Fruit fly (Drosophila melanogaster): Measurements from ENCODE around the gene CG34124.
A peak's percentile ranks its signal among the peaks of the same experiment; 100 is the strongest.

The CG34124 gene

DNA sequence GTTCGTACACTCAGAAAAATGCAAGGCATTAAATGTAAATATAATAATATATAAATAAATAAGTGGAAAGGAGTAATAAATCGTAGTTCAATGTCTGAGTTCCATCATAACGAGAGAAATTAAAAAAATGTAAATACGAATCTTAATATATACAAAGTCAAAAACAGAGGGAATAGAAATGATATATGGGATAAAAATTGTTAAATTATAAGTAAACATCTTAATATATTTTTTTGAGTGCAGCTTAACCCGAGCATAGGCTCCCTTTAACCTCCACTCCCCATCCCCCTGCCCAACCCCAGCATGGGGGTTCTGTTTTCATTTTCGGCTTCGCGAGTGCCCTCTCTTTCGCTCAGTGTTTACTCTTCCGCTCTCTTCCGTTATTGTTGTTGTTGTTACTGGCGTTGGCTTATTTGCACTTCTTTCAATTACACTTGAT is 42.5 kb upstream of the CG34124 start (continued):
- TF ChIP-seq Dref (GFP tag; IDR thresholded peaks at IDR 0.05) = no peak
- no peak for TF ChIP-seq B-H1 (GFP tag; IDR thresholded peaks at IDR 0.05)
- TF ChIP-seq z (GFP tag; IDR thresholded peaks at IDR 0.05) = no peak
- peak; percentile 18; the same call in 1 of the 2 replicates for TF ChIP-seq Ptx1 (GFP tag; IDR thresholded peaks at IDR 0.05)
- TF ChIP-seq CG42726 (GFP tag; IDR thresholded peaks at IDR 0.05; ENCODE audit: partially characterized antibody) = no peak
- TF ChIP-seq CrebB (tag; optimal IDR thresholded peaks at IDR 0.05) = no peak
- TF ChIP-seq dmrt99B (tag; optimal IDR thresholded peaks at IDR 0.05) = peak; percentile 51
- no peak for TF ChIP-seq CG2116 (GFP tag; optimal IDR thresholded peaks at IDR 0.05)
- TF ChIP-seq CG12769 (tag; optimal IDR thresholded peaks at IDR 0.05) = no peak
- TF ChIP-seq sqz (GFP tag; optimal IDR thresholded peaks at IDR 0.05) = no peak
- no peak for TF ChIP-seq CG15011 (GFP tag; optimal IDR thresholded peaks at IDR 0.05)
- no peak for TF ChIP-seq fd64A (GFP tag; optimal IDR thresholded peaks at IDR 0.05)
- no peak for TF ChIP-seq CG13894 (tag; optimal IDR thresholded peaks at IDR 0.05)
- TF ChIP-seq Spps (tag; optimal IDR thresholded peaks at IDR 0.05) = no peak
- TF ChIP-seq cg (GFP tag; optimal IDR thresholded peaks at IDR 0.05) = no peak
- 0 out of 2 replicates have a peak, but pooled peaks have one; percentile 16 for TF ChIP-seq onecut (GFP tag; IDR thresholded peaks at IDR 0.05)
- TF ChIP-seq CG13624 (GFP tag; optimal IDR thresholded peaks at IDR 0.05) = no peak
- peak; percentile 63 for TF ChIP-seq CG11504 (tag; optimal IDR thresholded peaks at IDR 0.05)
- no peak for TF ChIP-seq Lim3 (GFP tag; IDR thresholded peaks at IDR 0.05)
- no peak for TF ChIP-seq tx (GFP tag; optimal IDR thresholded peaks at IDR 0.05)
- TF ChIP-seq cato (GFP tag; optimal IDR thresholded peaks at IDR 0.05; ENCODE audit: borderline replicate concordance) = no peak
- no peak for TF ChIP-seq aop (GFP tag; IDR thresholded peaks at IDR 0.05)
- peak; percentile 40 for TF ChIP-seq CG7556 (GFP tag; optimal IDR thresholded peaks at IDR 0.05)
- no peak for TF ChIP-seq CG32532 (GFP tag; IDR thresholded peaks at IDR 0.05)
- TF ChIP-seq CG18476 (GFP tag; optimal IDR thresholded peaks at IDR 0.05) = no peak
- peak; percentile 58 for TF ChIP-seq Med (GFP tag)
- no peak for TF ChIP-seq Myb (GFP tag; optimal IDR thresholded peaks at IDR 0.05)
- no peak for TF ChIP-seq MESR4 (GFP tag; optimal IDR thresholded peaks at IDR 0.05)
- no peak for TF ChIP-seq CG5180 (GFP tag; optimal IDR thresholded peaks at IDR 0.05)
- peak; percentile 39 for TF ChIP-seq CG9727 (GFP tag; optimal IDR thresholded peaks at IDR 0.05)
- TF ChIP-seq CG7372 (GFP tag; IDR thresholded peaks at IDR 0.05) = no peak
- no peak for TF ChIP-seq grn (GFP tag; optimal IDR thresholded peaks at IDR 0.05)
- TF ChIP-seq CG2678 (tag; optimal IDR thresholded peaks at IDR 0.05) = peak; percentile 50
- no peak for TF ChIP-seq CG10462 (GFP tag; optimal IDR thresholded peaks at IDR 0.05)
- TF ChIP-seq CG16815 (GFP tag; optimal IDR thresholded peaks at IDR 0.05) = no peak
- no peak for TF ChIP-seq Nf-YB (GFP tag; optimal IDR thresholded peaks at IDR 0.05)
- TF ChIP-seq bbx (GFP tag; IDR thresholded peaks at IDR 0.05; ENCODE audit: partially characterized antibody) = no peak
- no peak for TF ChIP-seq tna (GFP tag; IDR thresholded peaks at IDR 0.05; ENCODE audit: partially characterized antibody)
- TF ChIP-seq ATbp (GFP tag; optimal IDR thresholded peaks at IDR 0.05) = peak; percentile 47
- no peak for TF ChIP-seq CG3407 (GFP tag; optimal IDR thresholded peaks at IDR 0.05)
- TF ChIP-seq CG6813 (GFP tag; optimal IDR thresholded peaks at IDR 0.05) = no peak
- no peak for TF ChIP-seq CG15514 (GFP tag; optimal IDR thresholded peaks at IDR 0.05)
- TF ChIP-seq Rfx (GFP tag; IDR thresholded peaks at IDR 0.05) = no peak
- TF ChIP-seq CG13296 (GFP tag; optimal IDR thresholded peaks at IDR 0.05) = no peak
- TF ChIP-seq wor (GFP tag; IDR thresholded peaks at IDR 0.05) = peak; percentile 33; the same call in 1 of the 2 replicates
- TF ChIP-seq abd-A (tag; optimal IDR thresholded peaks at IDR 0.05) = no peak
- no peak for TF ChIP-seq sisA (GFP tag; IDR thresholded peaks at IDR 0.05)
- no peak for TF ChIP-seq CG10565 (GFP tag; optimal IDR thresholded peaks at IDR 0.05)
- TF ChIP-seq Abd-B (GFP tag; optimal IDR thresholded peaks at IDR 0.05) = no peak
- no peak for TF ChIP-seq CG9876 (GFP tag; optimal IDR thresholded peaks at IDR 0.05)

Data from whole organism, embryonic.